Fruit fly (Drosophila melanogaster): ENCODE results near the gene CG9389.

DNA sequence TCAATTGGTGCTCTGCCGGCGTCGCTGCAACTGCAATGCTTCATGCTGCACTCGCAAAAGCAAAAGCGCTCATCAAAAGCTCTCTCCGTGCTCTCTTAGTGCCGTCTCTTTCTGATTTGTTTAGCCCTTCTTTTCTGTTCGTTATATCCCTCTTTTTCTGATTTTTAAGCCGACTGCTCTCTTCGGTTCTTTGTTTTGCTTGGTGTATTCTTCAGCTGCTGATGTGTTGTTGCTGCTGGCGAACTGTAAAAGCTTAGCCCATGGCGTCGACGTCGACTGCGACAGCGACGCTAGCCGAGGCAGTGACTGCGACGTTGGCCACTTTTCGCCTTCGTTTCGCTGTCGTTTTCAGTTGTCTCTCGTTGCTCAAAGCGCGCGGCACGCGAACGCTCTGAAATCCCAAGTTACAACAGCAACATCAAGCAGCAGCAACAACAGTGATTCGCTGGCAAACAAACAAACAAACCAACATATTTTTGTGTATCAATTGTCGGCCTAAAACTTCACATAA lies 30.3 kb downstream of the CG9389 start:
- TF ChIP-seq Gug (GFP tag; IDR thresholded peaks at IDR 0.05) (0 out of 2 replicates have a peak, but pooled peaks have one; percentile 11), CG31627 (GFP tag; optimal IDR thresholded peaks at IDR 0.05) (no peak), Sox102F (GFP tag; optimal IDR thresholded peaks at IDR 0.05) (peak; percentile 61), CG8632 (GFP tag; optimal IDR thresholded peaks at IDR 0.05) (no peak), Lpt (GFP tag; optimal IDR thresholded peaks at IDR 0.05) (peak; percentile 7), net (GFP tag; optimal IDR thresholded peaks at IDR 0.05) (peak; percentile 34), OdsH (GFP tag; optimal IDR thresholded peaks at IDR 0.05) (no peak), CG9139 (GFP tag; optimal IDR thresholded peaks at IDR 0.05) (peak; percentile 39), CG1621 (tag; optimal IDR thresholded peaks at IDR 0.05) (no peak), Smox (GFP tag; optimal IDR thresholded peaks at IDR 0.05) (no peak), CG8319 (GFP tag; optimal IDR thresholded peaks at IDR 0.05) (no peak), CG10669 (GFP tag; optimal IDR thresholded peaks at IDR 0.05) (no peak), CG34406 (GFP tag; optimal IDR thresholded peaks at IDR 0.05) (no peak), CG6808 (GFP tag; optimal IDR thresholded peaks at IDR 0.05) (no peak)
